Fruit fly (Drosophila melanogaster): ENCODE measurements around the gene t-Grip128.

The t-Grip128 gene

DNA sequence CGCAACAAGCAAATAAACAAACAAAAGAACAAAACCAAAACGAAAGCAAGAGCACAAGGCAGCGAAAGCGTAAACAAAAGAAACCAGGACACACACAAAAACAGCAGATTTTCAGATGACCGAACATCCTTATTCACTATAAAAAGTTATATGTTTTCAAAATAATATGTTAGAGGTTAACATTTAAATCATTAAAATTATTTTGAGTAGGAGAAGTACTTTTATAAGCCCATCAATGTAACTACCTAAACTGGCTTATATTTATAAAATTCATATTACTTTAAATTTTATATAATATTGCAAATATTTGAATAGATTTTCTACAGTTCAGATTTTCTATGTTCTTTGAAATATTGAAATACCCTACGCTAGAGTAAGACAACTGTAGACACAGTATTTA, 29.9 kb downstream of the t-Grip128 start (continued):
- no peak for TF ChIP-seq CG2202 (tag; optimal IDR thresholded peaks at IDR 0.05)
- TF ChIP-seq Meics (GFP tag; optimal IDR thresholded peaks at IDR 0.05): peak; percentile 3
- TF ChIP-seq grau (tag; optimal IDR thresholded peaks at IDR 0.05): peak; percentile 47
- TF ChIP-seq D19B (GFP tag; optimal IDR thresholded peaks at IDR 0.05): no peak
- TF ChIP-seq CHES-1-like (GFP tag; optimal IDR thresholded peaks at IDR 0.05): no peak
- TF ChIP-seq CG17829 (tag; optimal IDR thresholded peaks at IDR 0.05): no peak
- no peak for TF ChIP-seq seq (GFP tag; IDR thresholded peaks at IDR 0.05)
- no peak for TF ChIP-seq schlank (tag; optimal IDR thresholded peaks at IDR 0.05)
- peak; percentile 21 for TF ChIP-seq CG18599 (GFP tag; optimal IDR thresholded peaks at IDR 0.05)
- TF ChIP-seq row (GFP tag; IDR thresholded peaks at IDR 0.05): 0 out of 3 replicates have a peak, but pooled peaks have one; percentile 7
- no peak for TF ChIP-seq crol (GFP tag; IDR thresholded peaks at IDR 0.05)
- TF ChIP-seq CTCF (GFP tag; optimal IDR thresholded peaks at IDR 0.05): no peak
- TF ChIP-seq gt (GFP tag; IDR thresholded peaks at IDR 0.05): no peak
- no peak for TF ChIP-seq CG9609 (GFP tag; optimal IDR thresholded peaks at IDR 0.05)
- peak; percentile 17 for TF ChIP-seq nmo (GFP tag; optimal IDR thresholded peaks at IDR 0.05)
- TF ChIP-seq BEAF-32 (GFP tag; optimal IDR thresholded peaks at IDR 0.05): no peak
- no peak for TF ChIP-seq CG8089 (GFP tag; optimal IDR thresholded peaks at IDR 0.05)
